Worm (Caenorhabditis elegans): ENCODE results near the gene srh-125.

srh-125 gene

DNA sequence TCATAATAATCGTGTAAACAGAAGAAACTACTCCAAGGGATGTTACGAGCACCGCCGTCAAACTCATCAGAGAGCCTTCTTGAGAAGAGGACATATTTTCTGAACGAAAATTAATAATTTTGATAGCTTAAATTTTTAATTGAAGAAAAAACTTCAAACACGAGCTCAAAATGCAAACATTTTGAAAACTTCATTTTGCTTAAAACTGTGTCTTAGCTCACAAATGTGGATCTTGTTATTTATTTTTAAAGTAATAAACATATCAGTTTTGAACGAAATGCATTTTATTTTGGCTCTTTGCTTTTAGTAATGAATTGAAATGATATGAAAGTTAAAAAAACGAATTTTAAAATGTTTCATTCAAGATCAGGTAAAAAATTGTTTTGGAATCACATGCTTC is 10.9 kb upstream of the srh-125 start, which contains the start of gene srbc-7:
TSS of gene srbc-7 (minus strand) at position 101 of the 400 bp plus-strand sequence.
- TF ChIP-seq K02D7.2 (tag; optimal IDR thresholded peaks at IDR 0.05): no peak
- TF ChIP-seq elt-4 (tag; optimal IDR thresholded peaks at IDR 0.05): no peak
- no peak for TF ChIP-seq ceh-22 (tag; optimal IDR thresholded peaks at IDR 0.05)
- TF ChIP-seq ceh-24 (tag; optimal IDR thresholded peaks at IDR 0.05): no peak
- no peak for TF ChIP-seq dve-1 (tag; optimal IDR thresholded peaks at IDR 0.05)
- no peak for TF ChIP-seq hlh-13 (GFP tag; optimal IDR thresholded peaks at IDR 0.05)
- no peak for TF ChIP-seq unc-42 (tag; optimal IDR thresholded peaks at IDR 0.05)
- no peak for TF ChIP-seq ama-1 (optimal IDR thresholded peaks at IDR 0.05)
- TF ChIP-seq hlh-8 (tag; optimal IDR thresholded peaks at IDR 0.05): no peak
- no peak for TF ChIP-seq pat-9 (tag; optimal IDR thresholded peaks at IDR 0.05)
- TF ChIP-seq ztf-16 (tag; optimal IDR thresholded peaks at IDR 0.05): no peak
- TF ChIP-seq madf-2 (tag; optimal IDR thresholded peaks at IDR 0.05): no peak
- no peak for TF ChIP-seq nfya-1 (tag; optimal IDR thresholded peaks at IDR 0.05)

DNA sequence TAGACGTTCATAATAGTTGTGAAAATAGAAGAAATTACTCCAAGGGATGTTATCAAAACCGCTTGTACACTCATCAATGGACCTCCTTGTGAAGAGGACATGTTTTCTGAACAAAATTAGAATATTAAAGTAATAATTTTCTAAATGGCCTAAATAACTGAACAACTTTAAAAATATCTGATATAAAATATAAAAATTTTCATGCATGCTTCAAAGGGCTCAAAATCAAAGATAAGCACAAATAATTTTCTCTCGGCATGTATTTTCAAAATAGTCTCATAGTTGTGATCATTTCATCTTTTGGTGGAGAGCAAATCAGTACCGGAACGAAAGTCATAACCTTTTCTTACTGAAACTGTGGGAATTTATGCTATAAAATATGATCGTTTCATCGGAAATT is 8.3 kb upstream of the srh-125 start, which contains the start of gene srbc-8:
TSS of gene srbc-8 (minus strand) at position 101 of the 400 bp plus-strand sequence.
- TF ChIP-seq rnt-1 (tag; optimal IDR thresholded peaks at IDR 0.05) (no peak), hlh-15 (tag; optimal IDR thresholded peaks at IDR 0.05) (no peak)

DNA sequence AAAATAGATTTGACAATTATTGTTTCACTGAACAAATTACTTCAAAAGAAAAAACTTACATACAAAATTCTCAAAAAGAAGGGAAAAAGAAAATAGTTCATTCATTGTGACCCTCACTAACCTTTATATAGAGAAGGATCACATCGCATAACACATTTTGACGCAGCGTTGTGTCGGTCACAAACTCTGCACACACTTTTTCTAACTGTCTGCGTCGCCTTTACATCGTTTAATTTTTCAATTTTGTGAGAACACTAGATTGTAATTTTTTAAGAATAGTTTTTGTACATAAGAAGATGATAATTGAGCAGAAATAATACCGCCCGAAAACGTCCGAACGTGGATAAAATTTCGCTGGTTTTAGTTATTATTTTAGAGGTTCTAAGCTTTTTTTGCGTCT is 4.3 kb upstream of the srh-125 start, which contains the start of gene C18B10.6:
TSS of gene C18B10.6 (minus strand) at position 101 of the 400 bp plus-strand sequence.
- TF ChIP-seq elt-2 (tag; optimal IDR thresholded peaks at IDR 0.05): no peak
- no peak for TF ChIP-seq unc-3 (GFP tag; conservative IDR thresholded peaks at IDR 0.05)
- no peak for TF ChIP-seq unc-3 (tag; optimal IDR thresholded peaks at IDR 0.05)
- no peak for TF ChIP-seq lim-6 (tag; optimal IDR thresholded peaks at IDR 0.05)
- TF ChIP-seq ceh-48 (tag; optimal IDR thresholded peaks at IDR 0.05): no peak
- TF ChIP-seq sox-4 (tag; optimal IDR thresholded peaks at IDR 0.05): no peak
- no peak for TF ChIP-seq pros-1 (tag; optimal IDR thresholded peaks at IDR 0.05)
- TF ChIP-seq ceh-31 (tag; optimal IDR thresholded peaks at IDR 0.05): no peak
- no peak for TF ChIP-seq ceh-14 (tag; optimal IDR thresholded peaks at IDR 0.05)
- TF ChIP-seq K02D7.2 (tag; optimal IDR thresholded peaks at IDR 0.05): no peak
- TF ChIP-seq hlh-13 (GFP tag; optimal IDR thresholded peaks at IDR 0.05): no peak
- no peak for TF ChIP-seq rnt-1 (tag; optimal IDR thresholded peaks at IDR 0.05)
- TF ChIP-seq elt-4 (tag; optimal IDR thresholded peaks at IDR 0.05): no peak

DNA sequence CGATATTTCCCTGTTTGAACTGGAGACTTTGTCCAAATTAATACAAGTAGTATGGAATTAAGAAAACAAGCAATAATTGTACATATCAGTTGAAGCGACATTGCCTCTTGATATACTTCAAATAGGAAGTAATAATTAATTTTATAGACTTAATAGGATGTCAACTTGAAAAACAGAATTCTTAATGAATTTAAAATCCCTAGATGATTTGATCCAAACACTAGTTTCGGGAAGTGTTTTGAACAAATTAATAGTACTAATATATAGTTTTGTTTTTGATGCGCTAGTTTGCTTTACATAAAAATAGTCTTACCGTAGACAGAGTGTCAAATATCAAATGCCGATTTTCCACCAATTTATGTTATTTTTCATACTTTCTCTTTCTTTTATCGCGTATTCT is 1.7 kb upstream of the srh-125 start, which contains the start of gene str-190:
TSS of gene str-190 (minus strand) at position 101 of the 400 bp plus-strand sequence.
- TF ChIP-seq hlh-6 (tag; optimal IDR thresholded peaks at IDR 0.05): no peak
- no peak for TF ChIP-seq lin-11 (tag; optimal IDR thresholded peaks at IDR 0.05)
- no peak for TF ChIP-seq elt-4 (tag; optimal IDR thresholded peaks at IDR 0.05)
- TF ChIP-seq ceh-31 (tag; optimal IDR thresholded peaks at IDR 0.05): no peak
- no peak for TF ChIP-seq ceh-2 (tag; optimal IDR thresholded peaks at IDR 0.05)
- TF ChIP-seq unc-3 (GFP tag; conservative IDR thresholded peaks at IDR 0.05): no peak
- no peak for TF ChIP-seq unc-3 (tag; optimal IDR thresholded peaks at IDR 0.05)
- TF ChIP-seq ceh-9 (tag; optimal IDR thresholded peaks at IDR 0.05): no peak
- TF ChIP-seq ceh-14 (tag; optimal IDR thresholded peaks at IDR 0.05): no peak
- TF ChIP-seq unc-42 (tag; optimal IDR thresholded peaks at IDR 0.05): no peak
- no peak for TF ChIP-seq dmd-4 (tag; optimal IDR thresholded peaks at IDR 0.05; ENCODE audit: borderline replicate concordance)
- TF ChIP-seq pqm-1 (tag; optimal IDR thresholded peaks at IDR 0.05): no peak
- no peak for TF ChIP-seq nhr-232 (tag; optimal IDR thresholded peaks at IDR 0.05)
- no peak for TF ChIP-seq Y22D7AL.16 (tag; optimal IDR thresholded peaks at IDR 0.05)
- TF ChIP-seq npax-4 (tag; optimal IDR thresholded peaks at IDR 0.05): no peak
- no peak for TF ChIP-seq lim-6 (tag; optimal IDR thresholded peaks at IDR 0.05)
- no peak for TF ChIP-seq fkh-6 (tag; optimal IDR thresholded peaks at IDR 0.05)

DNA sequence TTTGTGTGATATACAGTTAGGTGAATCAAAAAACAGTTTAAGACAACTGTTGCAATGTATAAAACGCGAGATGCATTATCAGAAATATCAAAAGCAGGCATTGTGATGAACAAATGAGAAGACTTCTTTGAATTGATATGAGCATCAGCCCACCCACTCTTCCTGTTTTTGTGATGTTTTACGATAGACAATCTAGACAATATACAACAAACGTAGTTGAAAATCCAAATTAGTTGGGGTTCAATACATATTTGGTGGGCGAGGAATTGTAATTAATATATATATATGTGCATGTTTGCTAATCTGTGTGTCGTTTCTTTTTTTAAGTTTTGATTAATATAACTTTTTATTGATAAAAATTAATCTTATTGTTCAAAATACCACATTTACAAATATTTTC is 3.9 kb downstream of the srh-125 start, which contains the start of gene str-28:
TSS of gene str-28 (minus strand) at position 101 of the 400 bp plus-strand sequence.
- TF ChIP-seq sdc-2 (tag; optimal IDR thresholded peaks at IDR 0.05) (no peak), ets-4 (tag; optimal IDR thresholded peaks at IDR 0.05) (no peak), C38D4.7 (GFP tag; optimal IDR thresholded peaks at IDR 0.05) (no peak), hlh-13 (GFP tag; optimal IDR thresholded peaks at IDR 0.05) (no peak), pat-9 (tag; optimal IDR thresholded peaks at IDR 0.05) (no peak), madf-2 (tag; optimal IDR thresholded peaks at IDR 0.05) (no peak), K09A11.1 (tag; optimal IDR thresholded peaks at IDR 0.05; ENCODE audit: insufficient read depth) (no peak), ceh-9 (tag; optimal IDR thresholded peaks at IDR 0.05) (no peak), ceh-45 (GFP tag; IDR thresholded peaks at IDR 0.05) (no peak), nfya-1 (tag; optimal IDR thresholded peaks at IDR 0.05) (no peak), dve-1 (tag; optimal IDR thresholded peaks at IDR 0.05) (no peak), hlh-6 (tag; optimal IDR thresholded peaks at IDR 0.05) (no peak)
